Worm (Caenorhabditis elegans) whole organism, midembryonic: ENCODE data around the gene F22E5.20.

Experiments
- T22C8.4 ChIP-seq: fragments of 200-800 bp; sonication (Bioruptor generic); IDR thresholded peaks from 2 replicates; pipeline ENCODE4 v1.3.6; 2022; ENCODE audit warnings: missing genetic modification characterization, missing compliant biosample characterization
- cog-1 ChIP-seq: sonication (generic microtip); optimal IDR thresholded peaks from 2 replicates; lab custom pipeline; 2016; ENCODE audit warnings: missing genetic modification characterization, missing compliant biosample characterization
- flt-1 ChIP-seq: fragments of 200-800 bp; sonication (Bioruptor generic); IDR thresholded peaks from 2 replicates; pipeline ENCODE4 v1.3.6; 2022; ENCODE audit warnings: missing genetic modification characterization, missing compliant biosample characterization
- klf-2 ChIP-seq: fragments of 200-800 bp; sonication (Bioruptor generic); conservative IDR thresholded peaks from 2 replicates; pipeline ENCODE4 v1.3.6; 2022; ENCODE audit warnings: missing genetic modification reagents, missing genetic modification characterization, missing compliant biosample characterization
- med-1 ChIP-seq: sonication (generic microtip); optimal IDR thresholded peaks from 2 replicates; lab custom pipeline; 2017; ENCODE audit warnings: missing genetic modification characterization, mild to moderate bottlenecking, missing compliant biosample characterization, antibody characterized with exemption, missing genetic modification reagents; ENCODE audit not compliant: insufficient read depth
- ref-1 ChIP-seq: fragments of 200-800 bp; sonication (Bioruptor generic); conservative IDR thresholded peaks from 2 replicates; pipeline ENCODE4 v1.3.6; 2022; ENCODE audit warnings: missing genetic modification reagents, missing genetic modification characterization, missing compliant biosample characterization
- tab-1 ChIP-seq: fragments of 200-800 bp; sonication (Bioruptor generic); IDR thresholded peaks from 2 replicates; pipeline ENCODE4 v1.3.6; 2022; ENCODE audit warnings: missing genetic modification characterization, missing compliant biosample characterization
- ztf-29 ChIP-seq: fragments of 200-800 bp; sonication (Bioruptor generic); IDR thresholded peaks from 2 replicates; pipeline ENCODE4 v1.3.6; 2022; ENCODE audit warnings: missing genetic modification reagents, missing genetic modification characterization, missing compliant biosample characterization

ce11 chrII:2631169-2631568 is 42.3 kb downstream of the F22E5.20 start, which contains the start of gene D2062.1:
- TF ChIP-seq med-1 (GFP tag; lab: Kevin White, UChicago), result no peak
- no peak for TF ChIP-seq ref-1
- no peak for TF ChIP-seq ztf-29 (GFP tag; lab: Robert Waterston, UW)
- no peak for TF ChIP-seq cog-1 (tag; lab: Kevin White, UChicago)
- no peak for TF ChIP-seq klf-2 (GFP tag; lab: Robert Waterston, UW)
- TF ChIP-seq flt-1 (GFP tag; lab: Robert Waterston, UW), result no peak
- TF ChIP-seq tab-1 (GFP tag; lab: Robert Waterston, UW), result no peak
- no peak for TF ChIP-seq T22C8.4 (GFP tag; lab: Robert Waterston, UW)
